Fruit fly (Drosophila melanogaster) whole organism, embryonic: ENCODE results near the gene CG7974.

ENCODE experiments used
- Atf6 ChIP-seq: fragments of 200-800 bp; sonication (Bioruptor generic); IDR thresholded peaks from 2 replicates; pipeline ENCODE4 v1.3.6; 2022; ENCODE audit warnings: missing biosample characterization, missing genetic modification characterization
- B-H1 ChIP-seq: fragments of 200-800 bp; sonication (Bioruptor generic); IDR thresholded peaks from 3 replicates; pipeline ENCODE4 v1.3.6; 2022; ENCODE audit warnings: missing biosample characterization, missing genetic modification characterization
- CG10267 ChIP-seq: fragments of 200-800 bp; sonication (Bioruptor generic); optimal IDR thresholded peaks from 2 replicates; lab custom pipeline; 2018; ENCODE audit warnings: missing biosample characterization, mild to moderate bottlenecking, missing genetic modification characterization, moderate library complexity
- CG11456 ChIP-seq: fragments of 200-800 bp; sonication (Bioruptor generic); IDR thresholded peaks from 3 replicates; pipeline ENCODE4 v1.3.6; 2022; ENCODE audit warnings: missing biosample characterization, missing genetic modification characterization
- CG11560 ChIP-seq: fragments of 200-800 bp; sonication (Bioruptor generic); IDR thresholded peaks from 3 replicates; pipeline ENCODE4 v1.3.6; 2022; ENCODE audit warnings: missing biosample characterization, missing genetic modification characterization
- CG12155 ChIP-seq: fragments of 200-800 bp; sonication (Bioruptor generic); optimal IDR thresholded peaks from 3 replicates; lab custom pipeline; 2016; ENCODE audit warnings: missing biosample characterization, missing genetic modification characterization
- CG13123 ChIP-seq: fragments of 200-800 bp; sonication (Bioruptor generic); optimal IDR thresholded peaks from 2 replicates; lab custom pipeline; 2016; ENCODE audit warnings: missing biosample characterization, missing genetic modification characterization
- CG13894 ChIP-seq: fragments of 200-800 bp; sonication (Bioruptor generic); optimal IDR thresholded peaks from 3 replicates; lab custom pipeline; 2018; ENCODE audit warnings: missing biosample characterization, mild to moderate bottlenecking, missing genetic modification characterization, moderate library complexity
- CG17385 ChIP-seq: fragments of 200-800 bp; sonication (Bioruptor generic); optimal IDR thresholded peaks from 3 replicates; lab custom pipeline; 2018; ENCODE audit warnings: missing biosample characterization, mild to moderate bottlenecking, missing genetic modification characterization
- CG17802 ChIP-seq: fragments of 200-800 bp; sonication (Bioruptor generic); optimal IDR thresholded peaks from 2 replicates; lab custom pipeline; 2018; ENCODE audit warnings: missing biosample characterization, mild to moderate bottlenecking, missing genetic modification characterization, moderate library complexity
- CG17912 ChIP-seq: fragments of 200-800 bp; sonication (Bioruptor generic); optimal IDR thresholded peaks from 2 replicates; lab custom pipeline; 2018; ENCODE audit warnings: missing biosample characterization, mild to moderate bottlenecking, missing genetic modification characterization
- CG18764 ChIP-seq: fragments of 200-800 bp; sonication (Bioruptor generic); optimal IDR thresholded peaks from 3 replicates; lab custom pipeline; 2016; ENCODE audit warnings: missing biosample characterization, missing genetic modification characterization
- CG31224 ChIP-seq: fragments of 200-800 bp; sonication (Bioruptor generic); IDR thresholded peaks from 2 replicates; pipeline ENCODE4 v1.3.6; 2022; ENCODE audit warnings: missing biosample characterization, missing genetic modification characterization
- CG3995 ChIP-seq: fragments of 200-800 bp; sonication (Bioruptor generic); optimal IDR thresholded peaks from 3 replicates; lab custom pipeline; 2016; ENCODE audit warnings: missing biosample characterization, missing genetic modification characterization
- CG7839 ChIP-seq: fragments of 200-800 bp; sonication (Bioruptor generic); optimal IDR thresholded peaks from 3 replicates; lab custom pipeline; 2018; ENCODE audit warnings: missing biosample characterization, mild to moderate bottlenecking, missing genetic modification characterization, moderate library complexity
- CG8281 ChIP-seq: fragments of 200-800 bp; sonication (Bioruptor generic); optimal IDR thresholded peaks from 2 replicates; lab custom pipeline; 2018; ENCODE audit warnings: missing biosample characterization, mild to moderate bottlenecking, missing genetic modification characterization, moderate library complexity
- Deaf1 ChIP-seq: fragments of 200-800 bp; optimal IDR thresholded peaks from 3 replicates; lab custom pipeline; 2019; ENCODE audit warnings: missing biosample characterization, mild to moderate bottlenecking, missing genetic modification characterization, moderate library complexity
- Dek ChIP-seq: fragments of 200-800 bp; sonication (Bioruptor generic); optimal IDR thresholded peaks from 3 replicates; lab custom pipeline; 2019; ENCODE audit warnings: missing biosample characterization, mild to moderate bottlenecking, missing genetic modification characterization, moderate library complexity
- HHEX ChIP-seq: fragments of 200-800 bp; sonication (Bioruptor generic); optimal IDR thresholded peaks from 3 replicates; lab custom pipeline; 2017; ENCODE audit warnings: missing biosample characterization, mild to moderate bottlenecking, missing genetic modification characterization, missing genetic modification reagents
- Jarid2 ChIP-seq: fragments of 200-800 bp; sonication (Bioruptor generic); optimal IDR thresholded peaks from 3 replicates; lab custom pipeline; 2017; ENCODE audit warnings: mild to moderate bottlenecking, missing biosample characterization, missing genetic modification reagents, missing genetic modification characterization
- Med ChIP-seq: fragments of 200-800 bp; sonication (Bioruptor generic); peaks from one replicate; lab custom pipeline; 2016; ENCODE audit warnings: missing biosample characterization, missing genetic modification characterization, mild to moderate bottlenecking, inconsistent platforms, moderate library complexity
- NFAT ChIP-seq: fragments of 200-800 bp; sonication (Bioruptor generic); IDR thresholded peaks from 2 replicates; pipeline ENCODE4 v1.3.6; 2022; ENCODE audit warnings: missing biosample characterization, missing genetic modification characterization
- NfI ChIP-seq: fragments of 200-800 bp; sonication (Bioruptor generic); optimal IDR thresholded peaks from 3 replicates; lab custom pipeline; 2018; ENCODE audit warnings: missing biosample characterization, mild to moderate bottlenecking, missing genetic modification characterization, moderate library complexity
- Scr ChIP-seq: fragments of 200-800 bp; sonication (Bioruptor generic); IDR thresholded peaks from 2 replicates; pipeline ENCODE4 v1.3.6; 2022; ENCODE audit warnings: missing biosample characterization, missing genetic modification characterization; ENCODE audit not compliant: partially characterized antibody
- Taf1 ChIP-seq: fragments of 200-800 bp; sonication (Bioruptor generic); IDR thresholded peaks from 2 replicates; pipeline ENCODE4 v1.3.6; 2022; ENCODE audit warnings: missing biosample characterization, missing genetic modification characterization
- Trl ChIP-seq, 3 experiments: fragments of >200 bp in 2 of 3; fragments of 200-800 bp in 1 of 3; sonication (Bioruptor generic) in 1 of 3; optimal IDR thresholded peaks; 2 replicates in 1 of 3; 3 replicates in 2 of 3; lab custom pipeline; 2016 to 2017; ENCODE audit warnings: missing biosample characterization in 1 of 3, missing genetic modification characterization in 1 of 3
- bcd ChIP-seq: fragments of 200-800 bp; sonication (Bioruptor generic); optimal IDR thresholded peaks from 2 replicates; lab custom pipeline; 2017; ENCODE audit warnings: missing biosample characterization, mild to moderate bottlenecking, missing genetic modification characterization
- cas ChIP-seq: fragments of 200-800 bp; sonication (Bioruptor generic); IDR thresholded peaks from 2 replicates; pipeline ENCODE4 v1.3.6; 2022; ENCODE audit warnings: missing biosample characterization, missing genetic modification characterization
- cg ChIP-seq: fragments of 200-800 bp; sonication (Bioruptor generic); optimal IDR thresholded peaks from 3 replicates; lab custom pipeline; 2019; ENCODE audit warnings: missing biosample characterization, mild to moderate bottlenecking, missing genetic modification characterization, moderate library complexity
- chinmo ChIP-seq: fragments of 200-800 bp; sonication (Bioruptor generic); IDR thresholded peaks from 4 replicates; pipeline ENCODE4 v1.3.6; 2022; ENCODE audit warnings: missing biosample characterization, missing genetic modification characterization; ENCODE audit not compliant: partially characterized antibody
- crol ChIP-seq: fragments of 200-800 bp; sonication (Bioruptor generic); IDR thresholded peaks from 2 replicates; pipeline ENCODE4 v1.3.6; 2022; ENCODE audit warnings: missing biosample characterization, missing genetic modification characterization
- emc ChIP-seq: fragments of 200-800 bp; sonication (Bioruptor generic); optimal IDR thresholded peaks from 2 replicates; lab custom pipeline; 2016; ENCODE audit warnings: missing biosample characterization, missing genetic modification characterization
- ewg ChIP-seq: fragments of 200-800 bp; sonication (Bioruptor generic); optimal IDR thresholded peaks from 3 replicates; lab custom pipeline; 2017; ENCODE audit warnings: mild to moderate bottlenecking, missing biosample characterization, missing genetic modification reagents, missing genetic modification characterization
- ham ChIP-seq: fragments of 200-800 bp; sonication (Bioruptor generic); IDR thresholded peaks from 2 replicates; pipeline ENCODE4 v1.3.6; 2022; ENCODE audit warnings: missing biosample characterization, missing genetic modification characterization
- hkb ChIP-seq, 2 experiments: fragments of 200-800 bp in 1 of 2; fragments of >200 bp in 1 of 2; sonication (Bioruptor generic) in 1 of 2; IDR thresholded peaks in 1 of 2; optimal IDR thresholded peaks in 1 of 2; 2 replicates each; pipeline versions ENCODE4 v1.3.6 to Lab custom; 2017 to 2022; ENCODE audit warnings: missing biosample characterization in 1 of 2, missing genetic modification characterization in 1 of 2
- kah ChIP-seq: fragments of 200-800 bp; sonication (Bioruptor generic); optimal IDR thresholded peaks from 2 replicates; lab custom pipeline; 2018; ENCODE audit warnings: missing biosample characterization, mild to moderate bottlenecking, missing genetic modification characterization
- kni ChIP-seq: fragments of 200-800 bp; sonication (Bioruptor generic); optimal IDR thresholded peaks from 3 replicates; lab custom pipeline; 2017; ENCODE audit warnings: mild to moderate bottlenecking, missing biosample characterization, missing genetic modification reagents, missing genetic modification characterization
- nerfin-1 ChIP-seq: fragments of 200-800 bp; sonication (Bioruptor generic); optimal IDR thresholded peaks from 3 replicates; lab custom pipeline; 2019; ENCODE audit warnings: missing biosample characterization, mild to moderate bottlenecking, missing genetic modification characterization, moderate library complexity
- pzg ChIP-seq: fragments of 200-800 bp; sonication (Bioruptor generic); optimal IDR thresholded peaks from 3 replicates; lab custom pipeline; 2018; ENCODE audit warnings: missing biosample characterization, mild to moderate bottlenecking, missing genetic modification characterization, moderate library complexity
- scrt ChIP-seq: fragments of 200-800 bp; sonication (Bioruptor generic); optimal IDR thresholded peaks from 2 replicates; lab custom pipeline; 2018; ENCODE audit warnings: missing biosample characterization, mild to moderate bottlenecking, missing genetic modification characterization, moderate library complexity
- sd ChIP-seq: fragments of 200-800 bp; sonication (Bioruptor generic); optimal IDR thresholded peaks from 3 replicates; lab custom pipeline; 2018; ENCODE audit warnings: missing biosample characterization, mild to moderate bottlenecking, missing genetic modification characterization, moderate library complexity
- slbo ChIP-seq: fragments of 200-800 bp; sonication (Bioruptor generic); IDR thresholded peaks from 2 replicates; pipeline ENCODE4 v1.3.6; 2022; ENCODE audit warnings: missing biosample characterization, missing genetic modification characterization
- so ChIP-seq: fragments of 200-800 bp; sonication (Bioruptor generic); IDR thresholded peaks from 3 replicates; pipeline ENCODE4 v1.3.6; 2022; ENCODE audit warnings: missing biosample characterization, missing genetic modification characterization
- ssp ChIP-seq: fragments of 200-800 bp; sonication (Bioruptor generic); IDR thresholded peaks from 2 replicates; pipeline ENCODE4 v1.3.6; 2022; ENCODE audit warnings: missing biosample characterization, missing genetic modification characterization
- vvl ChIP-seq: fragments of 200-800 bp; sonication (Bioruptor generic); IDR thresholded peaks from 2 replicates; pipeline ENCODE4 v1.3.6; 2022; ENCODE audit warnings: missing biosample characterization, missing genetic modification characterization
- z ChIP-seq: fragments of 200-800 bp; sonication (Bioruptor generic); IDR thresholded peaks from 3 replicates; pipeline ENCODE4 v1.3.6; 2022; ENCODE audit warnings: missing biosample characterization, missing genetic modification characterization

The CG7974 gene

dm6 chr3L:1626924-1627323, 38.0 kb upstream of the CG7974 start:
- TF ChIP-seq CG31224 (GFP tag; lab: Robert Waterston, UW) (peak; percentile 48; the same call in 1 of the 2 replicates), kni (GFP tag; lab: Kevin White, UChicago) (no peak), cas (no peak), B-H1 (GFP tag; lab: Robert Waterston, UW) (no peak), Dek (tag; lab: Kevin White, UChicago) (no peak), ham (GFP tag; lab: Robert Waterston, UW) (no peak), sd (tag; lab: Kevin White, UChicago) (no peak), crol (GFP tag; lab: Robert Waterston, UW) (peak; percentile 74), chinmo (GFP tag; lab: Robert Waterston, UW) (0 out of 4 replicates have a peak, but pooled peaks have one; percentile 42), kah (no peak), bcd (no peak), CG17912 (GFP tag; lab: Kevin White, UChicago) (no peak), Deaf1 (peak; percentile 31), CG17385 (GFP tag; lab: Kevin White, UChicago) (no peak), ewg (GFP tag; lab: Kevin White, UChicago) (peak; percentile 89), Trl (optimal IDR thresholded peaks at IDR 0.05; lab: Kevin White, UChicago) (peak; percentile 15 to 38), Trl (GFP tag; optimal IDR thresholded peaks at IDR 0.05; lab: Kevin White, UChicago) (no peak)

- TF ChIP-seq CG11456 (GFP tag; lab: Robert Waterston, UW), result no peak
- no peak for TF ChIP-seq CG7839 (tag; lab: Kevin White, UChicago)
- TF ChIP-seq CG18764 (GFP tag; lab: Kevin White, UChicago), result peak; percentile 97
- TF ChIP-seq CG10267 (tag; lab: Kevin White, UChicago), result peak; percentile 44
- TF ChIP-seq NfI, result no peak
- no peak for TF ChIP-seq CG13123 (GFP tag; lab: Kevin White, UChicago)
- TF ChIP-seq ssp (GFP tag; lab: Robert Waterston, UW), result no peak
- TF ChIP-seq CG3995 (GFP tag; lab: Kevin White, UChicago), result peak; percentile 60
- peak; percentile 42 for TF ChIP-seq scrt (GFP tag; lab: Kevin White, UChicago)
- 0 out of 2 replicates have a peak, but pooled peaks have one; percentile 18 for TF ChIP-seq vvl (GFP tag; lab: Robert Waterston, UW)
- no peak for TF ChIP-seq Dek (tag; lab: Kevin White, UChicago)
- TF ChIP-seq cg (GFP tag; lab: Kevin White, UChicago), result peak; percentile 77
- TF ChIP-seq bcd, result peak; percentile 3
- TF ChIP-seq CG11560, result no peak
- no peak for TF ChIP-seq Scr (GFP tag; lab: Robert Waterston, UW)
- peak; percentile 94 for TF ChIP-seq Deaf1
- TF ChIP-seq so (GFP tag; lab: Robert Waterston, UW), result 0 out of 3 replicates have a peak, but pooled peaks have one; percentile 30
- no peak for TF ChIP-seq CG8281 (tag; lab: Kevin White, UChicago)
- TF ChIP-seq chinmo (GFP tag; lab: Robert Waterston, UW), result peak; percentile 73; the same call in 1 of the 4 replicates
- TF ChIP-seq slbo (GFP tag; lab: Robert Waterston, UW), result peak; percentile 12; the same call in 1 of the 2 replicates
- TF ChIP-seq emc (GFP tag; lab: Kevin White, UChicago), result no peak
- TF ChIP-seq CG13894, result peak; percentile 98
- TF ChIP-seq Atf6, result 0 out of 2 replicates have a peak, but pooled peaks have one; percentile 5
- peak; percentile 89 for TF ChIP-seq ewg (GFP tag; lab: Kevin White, UChicago)
- TF ChIP-seq Med (GFP tag; lab: Kevin White, UChicago), result peak; percentile 53
- no peak for TF ChIP-seq HHEX (GFP tag; lab: Kevin White, UChicago)
- 0 out of 2 replicates have a peak, but pooled peaks have one; percentile 36 for TF ChIP-seq NFAT (GFP tag; lab: Robert Waterston, UW)
- TF ChIP-seq nerfin-1 (tag; lab: Kevin White, UChicago), result peak; percentile 21
- TF ChIP-seq hkb (optimal IDR thresholded peaks at IDR 0.05; lab: Kevin White, UChicago), result no peak
- no peak for TF ChIP-seq hkb (GFP tag; IDR thresholded peaks at IDR 0.05; lab: Robert Waterston, UW)
- TF ChIP-seq z (GFP tag; lab: Robert Waterston, UW), result peak; percentile 60; the same call in 1 of the 3 replicates
- peak; percentile 14 for TF ChIP-seq CG12155
- no peak for TF ChIP-seq CG17802 (tag; lab: Kevin White, UChicago)
- peak; percentile 66 for TF ChIP-seq Jarid2 (GFP tag; lab: Kevin White, UChicago)
- no peak for TF ChIP-seq Taf1 (GFP tag; lab: Robert Waterston, UW)
- TF ChIP-seq pzg (GFP tag; lab: Kevin White, UChicago), result peak; percentile 21
Observed at dm6 chr3L:1628176-1628866, 36.6 kb upstream of the CG7974 start, which contains the start of gene CG13928. TSS of gene CG13928 (minus strand) at chr3L:1628377.
